Worm (Caenorhabditis elegans) whole organism, young adult: ENCODE measurements around the gene nrfl-1.
A peak's percentile ranks its signal among the peaks of the same experiment; 100 is the strongest.

ENCODE experiments used
- B0035.1 ChIP-seq: sonication (generic microtip); optimal IDR thresholded peaks from 2 replicates; lab custom pipeline; 2016; ENCODE audit warnings: missing genetic modification characterization, mild to moderate bottlenecking, missing compliant biosample characterization, missing genotype, missing genetic modification reagents
- C06A6.2 ChIP-seq: fragments of 200-800 bp; sonication (Bioruptor generic); conservative IDR thresholded peaks from 2 replicates; pipeline ENCODE4 v1.3.6; 2022; ENCODE audit warnings: missing genetic modification characterization, missing compliant biosample characterization
- C17E4.6 ChIP-seq: fragments of 200-800 bp; sonication (Bioruptor generic); IDR thresholded peaks from 2 replicates; pipeline ENCODE4 v1.3.6; 2022; ENCODE audit warnings: missing genetic modification reagents, missing genetic modification characterization, missing compliant biosample characterization
- F22D6.2 ChIP-seq: sonication (generic microtip); optimal IDR thresholded peaks from 2 replicates; lab custom pipeline; 2016; ENCODE audit warnings: mild to moderate bottlenecking, missing genetic modification characterization, missing compliant biosample characterization
- F33H1.4 ChIP-seq: fragments of 200-800 bp; sonication (Bioruptor generic); IDR thresholded peaks from 2 replicates; pipeline ENCODE4 v1.3.6; 2022; ENCODE audit warnings: missing genetic modification reagents, missing genetic modification characterization, missing compliant biosample characterization
- F37B4.10 ChIP-seq: fragments of 200-800 bp; sonication (Bioruptor generic); IDR thresholded peaks from 2 replicates; pipeline ENCODE4 v1.3.6; 2022; ENCODE audit warnings: missing genetic modification characterization, missing compliant biosample characterization
- F39B2.1 ChIP-seq: fragments of 200-800 bp; sonication (Bioruptor generic); IDR thresholded peaks from 2 replicates; pipeline ENCODE4 v1.3.6; 2022; ENCODE audit warnings: missing genetic modification reagents, missing genetic modification characterization, missing compliant biosample characterization
- F49E8.2 ChIP-seq: sonication (generic microtip); optimal IDR thresholded peaks from 3 replicates; lab custom pipeline; 2017; ENCODE audit warnings: missing genetic modification characterization, mild to moderate bottlenecking, missing compliant biosample characterization, antibody characterized with exemption, moderate library complexity; ENCODE audit not compliant: insufficient read depth
- Y53F4B.3 ChIP-seq: fragments of 200-800 bp; sonication (Bioruptor generic); IDR thresholded peaks from 2 replicates; pipeline ENCODE4 v1.3.6; 2022; ENCODE audit warnings: missing genetic modification reagents, missing genetic modification characterization, missing compliant biosample characterization
- Y67H2A.10 ChIP-seq: fragments of 200-800 bp; sonication (Bioruptor generic); conservative IDR thresholded peaks from 2 replicates; pipeline ENCODE4 v1.3.6; 2022; ENCODE audit warnings: missing genetic modification reagents, missing genetic modification characterization, missing compliant biosample characterization
- ZK185.1 ChIP-seq: sonication (generic microtip); optimal IDR thresholded peaks from 2 replicates; lab custom pipeline; 2016; ENCODE audit warnings: mild to moderate bottlenecking, missing genetic modification characterization, missing compliant biosample characterization; ENCODE audit not compliant: poor library complexity, severe bottlenecking
- aptf-2 ChIP-seq: fragments of 200-800 bp; sonication (Bioruptor generic); conservative IDR thresholded peaks from 2 replicates; pipeline ENCODE4 v1.3.6; 2022; ENCODE audit warnings: missing genetic modification reagents, missing genetic modification characterization, missing compliant biosample characterization
- bed-1 ChIP-seq: fragments of 200-800 bp; sonication (Bioruptor generic); IDR thresholded peaks from 2 replicates; pipeline ENCODE4 v1.3.6; 2022; ENCODE audit warnings: missing genetic modification reagents, missing genetic modification characterization, missing compliant biosample characterization
- cebp-1 ChIP-seq, 2 experiments: fragments of 200-800 bp in 1 of 2; sonication (Bioruptor generic) in 1 of 2; sonication (generic microtip) in 1 of 2; IDR thresholded peaks in 1 of 2; optimal IDR thresholded peaks in 1 of 2; 2 replicates each; pipeline versions ENCODE4 v1.3.6 to Lab custom; 2017 to 2022; ENCODE audit warnings: missing compliant biosample characterization in 2 of 2, missing genetic modification characterization in 2 of 2, mild to moderate bottlenecking in 1 of 2, missing genetic modification reagents in 1 of 2, moderate library complexity in 1 of 2
- ceh-100 ChIP-seq: fragments of 200-800 bp; sonication (Bioruptor generic); IDR thresholded peaks from 2 replicates; pipeline ENCODE4 v1.3.6; 2022; ENCODE audit warnings: missing genetic modification reagents, missing genetic modification characterization, missing compliant biosample characterization
- chd-7 ChIP-seq: sonication (generic microtip); optimal IDR thresholded peaks from 2 replicates; lab custom pipeline; 2016; ENCODE audit warnings: mild to moderate bottlenecking, missing genetic modification characterization, moderate library complexity, missing compliant biosample characterization
- die-1 ChIP-seq: sonication (generic microtip); optimal IDR thresholded peaks from 2 replicates; lab custom pipeline; 2016; ENCODE audit warnings: missing genotype, mild to moderate bottlenecking, missing genetic modification characterization, missing compliant biosample characterization
- efl-1 ChIP-seq: fragments of 150-350 bp; optimal IDR thresholded peaks from 2 replicates; lab custom pipeline; 2014; ENCODE audit warnings: missing biosample characterization, missing genetic modification reagents, missing genetic modification characterization
- egl-18 ChIP-seq: fragments of 200-800 bp; sonication (Bioruptor generic); IDR thresholded peaks from 2 replicates; pipeline ENCODE4 v1.3.6; 2022; ENCODE audit warnings: missing genetic modification reagents, missing genetic modification characterization, missing compliant biosample characterization
- egl-44 ChIP-seq: fragments of 200-800 bp; sonication (Bioruptor generic); IDR thresholded peaks from 2 replicates; pipeline ENCODE4 v1.3.6; 2022; ENCODE audit warnings: missing genetic modification reagents, missing genetic modification characterization, missing compliant biosample characterization
- egrh-3 ChIP-seq: fragments of 200-800 bp; sonication (Bioruptor generic); IDR thresholded peaks from 2 replicates; pipeline ENCODE4 v1.3.6; 2022; ENCODE audit warnings: missing genetic modification reagents, missing genetic modification characterization, missing compliant biosample characterization
- hmg-20 ChIP-seq: fragments of 200-800 bp; sonication (Bioruptor generic); IDR thresholded peaks from 2 replicates; pipeline ENCODE4 v1.3.6; 2022; ENCODE audit warnings: missing genetic modification reagents, missing genetic modification characterization, missing compliant biosample characterization
- lag-1 ChIP-seq: fragments of 200-800 bp; sonication (Bioruptor generic); IDR thresholded peaks from 2 replicates; pipeline ENCODE4 v1.3.6; 2022; ENCODE audit warnings: missing genetic modification reagents, missing genetic modification characterization, missing compliant biosample characterization
- lin-35 ChIP-seq, 3 experiments: fragments of 150-350 bp in 2 of 3; sonication (generic microtip) in 1 of 3; optimal IDR thresholded peaks; 2 replicates each; lab custom pipeline; 2014 to 2018; ENCODE audit warnings: missing biosample characterization in 3 of 3, missing genetic modification characterization in 3 of 3, missing genetic modification reagents in 3 of 3
- lin-54 ChIP-seq: fragments of 200-800 bp; sonication (Bioruptor generic); optimal IDR thresholded peaks from 2 replicates; lab custom pipeline; 2018; ENCODE audit warnings: mild to moderate bottlenecking, missing genetic modification characterization, missing compliant biosample characterization
- lsl-1 ChIP-seq: fragments of 200-800 bp; sonication (Bioruptor generic); optimal IDR thresholded peaks from 2 replicates; lab custom pipeline; 2018; ENCODE audit warnings: mild to moderate bottlenecking, missing genetic modification characterization, moderate library complexity, missing compliant biosample characterization
- mcd-1 ChIP-seq: fragments of 200-800 bp; sonication (Bioruptor generic); IDR thresholded peaks from 2 replicates; pipeline ENCODE4 v1.3.6; 2022; ENCODE audit warnings: missing genetic modification reagents, missing genetic modification characterization, missing compliant biosample characterization
- mel-28 ChIP-seq: sonication (generic microtip); optimal IDR thresholded peaks from 2 replicates; lab custom pipeline; 2016; ENCODE audit warnings: borderline replicate concordance, mild to moderate bottlenecking, missing genetic modification characterization, missing compliant biosample characterization
- nfya-2 ChIP-seq: fragments of 200-800 bp; sonication (Bioruptor generic); IDR thresholded peaks from 2 replicates; pipeline ENCODE4 v1.3.6; 2022; ENCODE audit warnings: missing genetic modification reagents, missing genetic modification characterization, missing compliant biosample characterization
- nhr-179 ChIP-seq: sonication (generic microtip); optimal IDR thresholded peaks from 2 replicates; lab custom pipeline; 2016; ENCODE audit warnings: mild to moderate bottlenecking, missing genetic modification characterization, missing compliant biosample characterization
- nhr-27 ChIP-seq: fragments of 200-800 bp; sonication (Bioruptor generic); optimal IDR thresholded peaks from 2 replicates; lab custom pipeline; 2018; ENCODE audit warnings: mild to moderate bottlenecking, missing genetic modification characterization, moderate library complexity, missing compliant biosample characterization
- nhr-90 ChIP-seq: sonication (generic microtip); optimal IDR thresholded peaks from 2 replicates; lab custom pipeline; 2016; ENCODE audit warnings: missing genotype, mild to moderate bottlenecking, missing genetic modification characterization, missing compliant biosample characterization
- pbrm-1 ChIP-seq: fragments of 200-800 bp; sonication (Bioruptor generic); IDR thresholded peaks from 2 replicates; pipeline ENCODE4 v1.3.6; 2022; ENCODE audit warnings: missing genetic modification reagents, missing genetic modification characterization, missing compliant biosample characterization
- rec-8 ChIP-seq, 2 experiments: sonication (generic microtip); optimal IDR thresholded peaks; 2 replicates each; lab custom pipeline; 2016; ENCODE audit warnings: mild to moderate bottlenecking in 2 of 2, missing genetic modification characterization in 2 of 2, missing genetic modification reagents in 2 of 2, missing genotype in 2 of 2, missing biosample characterization in 1 of 2, missing compliant biosample characterization in 1 of 2, moderate library complexity in 1 of 2
- rpc-1 ChIP-seq, 2 experiments: fragments of 150-350 bp in 1 of 2; sonication (generic microtip) in 1 of 2; optimal IDR thresholded peaks; 2 replicates each; lab custom pipeline; 2014 to 2018; ENCODE audit warnings: missing biosample characterization in 1 of 2, missing genetic modification characterization in 1 of 2, missing genetic modification reagents in 1 of 2, missing genotype in 1 of 2
- sdz-38 ChIP-seq: sonication (generic microtip); optimal IDR thresholded peaks from 2 replicates; lab custom pipeline; 2016; ENCODE audit warnings: missing genotype, missing genetic modification characterization, missing compliant biosample characterization
- sea-2 ChIP-seq: fragments of 200-800 bp; sonication (Bioruptor generic); IDR thresholded peaks from 2 replicates; pipeline ENCODE4 v1.3.6; 2022; ENCODE audit warnings: missing genetic modification characterization, missing compliant biosample characterization
- snpc-1.3 ChIP-seq: sonication (generic microtip); optimal IDR thresholded peaks from 2 replicates; lab custom pipeline; 2017; ENCODE audit warnings: missing genetic modification characterization, mild to moderate bottlenecking, missing compliant biosample characterization, antibody characterized with exemption, moderate library complexity, missing genotype, missing genetic modification reagents; ENCODE audit not compliant: insufficient read depth
- snpc-3.4 ChIP-seq: sonication (generic microtip); optimal IDR thresholded peaks from 2 replicates; lab custom pipeline; 2017; ENCODE audit warnings: missing genetic modification characterization, mild to moderate bottlenecking, missing compliant biosample characterization, antibody characterized with exemption, moderate library complexity, missing genotype, missing genetic modification reagents
- sptf-2 ChIP-seq: fragments of 200-800 bp; sonication (Bioruptor generic); optimal IDR thresholded peaks from 2 replicates; lab custom pipeline; 2018; ENCODE audit warnings: mild to moderate bottlenecking, missing genetic modification characterization, missing compliant biosample characterization
- tbp1 ChIP-seq: fragments of 200-800 bp; sonication (Bioruptor generic); optimal IDR thresholded peaks from 2 replicates; lab custom pipeline; 2018; ENCODE audit warnings: mild to moderate bottlenecking, missing genetic modification characterization, missing compliant biosample characterization
- xnd-1 ChIP-seq: sonication (generic microtip); optimal IDR thresholded peaks from 2 replicates; lab custom pipeline; 2016; ENCODE audit warnings: missing genotype, missing genetic modification reagents, missing genetic modification characterization, missing compliant biosample characterization
- zfh-2 ChIP-seq: fragments of 200-800 bp; sonication (Bioruptor generic); conservative IDR thresholded peaks from 2 replicates; pipeline ENCODE4 v1.3.6; 2022; ENCODE audit warnings: missing genetic modification reagents, missing genetic modification characterization, missing compliant biosample characterization
- zim-3 ChIP-seq: sonication (generic microtip); optimal IDR thresholded peaks from 2 replicates; lab custom pipeline; 2017; ENCODE audit warnings: mild to moderate bottlenecking, missing genetic modification characterization, moderate library complexity, missing compliant biosample characterization
- ztf-28 ChIP-seq: fragments of 200-800 bp; sonication (Bioruptor generic); IDR thresholded peaks from 2 replicates; pipeline ENCODE4 v1.3.6; 2022; ENCODE audit warnings: missing genetic modification reagents, missing genetic modification characterization, missing compliant biosample characterization
- ztf-6 ChIP-seq: fragments of 200-800 bp; sonication (Bioruptor generic); IDR thresholded peaks from 2 replicates; pipeline ENCODE4 v1.3.6; 2022; ENCODE audit warnings: missing genetic modification reagents, missing genetic modification characterization, missing compliant biosample characterization

nrfl-1 gene

DNA sequence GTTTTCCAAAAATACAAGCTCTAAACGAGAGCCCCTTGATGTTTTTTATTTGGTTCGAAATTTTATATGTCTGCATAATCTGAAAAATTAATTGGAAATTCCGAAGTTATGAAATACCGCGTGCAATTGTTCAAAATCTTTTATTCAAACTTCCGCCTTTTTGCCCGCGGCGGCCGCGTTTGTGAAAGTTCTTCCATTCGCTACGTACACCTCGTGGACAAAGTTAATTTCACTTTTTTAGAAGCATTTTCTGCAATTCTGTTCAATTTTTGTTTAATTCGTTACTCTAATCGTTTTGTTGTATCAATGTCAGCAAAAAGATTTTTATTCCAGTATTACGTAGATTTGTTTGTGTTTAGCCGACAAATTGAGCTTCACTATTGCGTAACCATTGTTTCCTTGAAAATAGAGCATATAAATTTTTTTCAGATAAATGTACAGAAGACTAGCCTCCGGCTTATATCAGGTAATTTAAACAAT, 44.6 kb upstream of the nrfl-1 start, which contains the start of gene mppb-1 (continued):
- TF ChIP-seq mcd-1 (GFP tag; lab: Robert Waterston, UW) (peak; percentile 72), pbrm-1 (GFP tag; lab: Robert Waterston, UW) (peak; percentile 64), aptf-2 (GFP tag; lab: Robert Waterston, UW) (peak; percentile 82), lsl-1 (peak; percentile 52), C06A6.2 (GFP tag; lab: Robert Waterston, UW) (no peak), snpc-3.4 (tag; lab: Kevin White, UChicago) (peak; percentile 28), C17E4.6 (GFP tag; lab: Robert Waterston, UW) (no peak), ceh-100 (peak; percentile 50; the same call in 1 of the 2 replicates), F33H1.4 (GFP tag; lab: Robert Waterston, UW) (peak; percentile 58), Y67H2A.10 (peak; percentile 13; the same call in 1 of the 2 replicates), Y53F4B.3 (GFP tag; lab: Robert Waterston, UW) (no peak), F37B4.10 (GFP tag; lab: Robert Waterston, UW) (no peak), cebp-1 (GFP tag; IDR thresholded peaks at IDR 0.05; lab: Robert Waterston, UW) (peak; percentile 80), cebp-1 (tag; optimal IDR thresholded peaks at IDR 0.05; lab: Kevin White, UChicago) (peak; percentile 89), ztf-28 (peak; percentile 89), egrh-3 (no peak), tbp1 (peak; percentile 58), mel-28 (no peak), chd-7 (tag; lab: Kevin White, UChicago) (peak; percentile 39), F49E8.2 (tag; lab: Kevin White, UChicago) (no peak), hmg-20 (GFP tag; lab: Robert Waterston, UW) (no peak), ZK185.1 (tag; lab: Kevin White, UChicago) (peak; percentile 96), die-1 (tag; lab: Kevin White, UChicago) (no peak), lin-35 (GFP tag; optimal IDR thresholded peaks at IDR 0.05; lab: Kevin White, UChicago) (peak; percentile 20 to 92 (median 48)), F39B2.1 (GFP tag; lab: Robert Waterston, UW) (no peak), rec-8 (tag; optimal IDR thresholded peaks at IDR 0.05; lab: Kevin White, UChicago) (peak; percentile 60), F22D6.2 (tag; lab: Kevin White, UChicago) (peak; percentile 49), sea-2 (GFP tag; lab: Robert Waterston, UW) (no peak), ztf-6 (GFP tag; lab: Robert Waterston, UW) (peak; percentile 41; the same call in 1 of the 2 replicates), sptf-2 (no peak), nhr-90 (tag; lab: Kevin White, UChicago) (no peak), snpc-1.3 (peak; percentile 29), nhr-179 (tag; lab: Kevin White, UChicago) (no peak), sdz-38 (tag; lab: Kevin White, UChicago) (no peak), zfh-2 (GFP tag; lab: Robert Waterston, UW) (no peak), egl-18 (GFP tag; lab: Robert Waterston, UW) (no peak), rpc-1 (optimal IDR thresholded peaks at IDR 0.05; lab: Kevin White, UChicago) (no peak), rpc-1 (tag; optimal IDR thresholded peaks at IDR 0.05; lab: Kevin White, UChicago) (no peak), B0035.1 (tag; lab: Kevin White, UChicago) (no peak), lag-1 (GFP tag; lab: Robert Waterston, UW) (no peak), egl-44 (GFP tag; lab: Robert Waterston, UW) (no peak), nfya-2 (GFP tag; lab: Robert Waterston, UW) (no peak), nhr-27 (no peak), xnd-1 (tag; lab: Kevin White, UChicago) (no peak), zim-3 (peak; percentile 44), bed-1 (GFP tag; lab: Robert Waterston, UW) (0 out of 2 replicates have a peak, but pooled peaks have one; percentile 21), efl-1 (GFP tag; lab: Kevin White, UChicago) (peak; percentile 74), lin-54 (GFP tag; lab: Kevin White, UChicago) (peak; percentile 96)
